Worm (Caenorhabditis elegans) whole organism, L4 larva: ENCODE results near the gene C44C10.3.

Experiments used
- ama-1 ChIP-seq: fragments of 150-350 bp; optimal IDR thresholded peaks from 2 replicates; lab custom pipeline; 2014; ENCODE audit warnings: inconsistent platforms, mixed read lengths
- lin-39 ChIP-seq: fragments of 150-350 bp; optimal IDR thresholded peaks from 2 replicates; lab custom pipeline; 2014; ENCODE audit warnings: missing biosample characterization, missing genetic modification reagents, missing genetic modification characterization
- skn-1 ChIP-seq: fragments of 150-350 bp; optimal IDR thresholded peaks from 2 replicates; lab custom pipeline; 2014; ENCODE audit warnings: missing biosample characterization, missing genetic modification characterization

ce11 chrX:11700263-11700662 lies 2.1 kb upstream of the C44C10.3 start, which contains the start of gene C44C10.15:
- TF ChIP-seq ama-1 (lab: Kevin White, UChicago) (no peak), skn-1 (tag; lab: Kevin White, UChicago) (no peak), lin-39 (tag; lab: Kevin White, UChicago) (no peak)
